Fruit fly (Drosophila melanogaster): Measurements from ENCODE around the gene Or2a.

Or2a gene

DNA sequence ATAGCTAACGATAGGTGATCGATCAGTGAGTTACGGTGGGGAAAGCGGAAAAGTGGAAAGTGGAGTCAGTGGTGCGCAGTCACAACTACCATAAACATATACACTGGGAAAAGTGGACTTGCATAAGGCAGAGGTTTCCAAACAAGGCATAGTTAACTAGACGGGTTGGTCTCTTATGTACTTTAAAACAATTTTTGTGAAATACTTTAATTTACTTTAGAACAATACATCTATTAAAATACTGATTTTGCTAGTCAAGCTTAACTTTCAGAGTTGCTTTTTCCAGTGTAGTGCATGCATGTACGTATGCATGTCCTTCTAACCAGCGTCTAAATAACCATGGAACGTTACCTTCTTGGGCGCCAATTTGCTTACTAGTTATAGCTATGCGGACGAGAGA is 26.1 kb upstream of the Or2a start (continued):
- no peak for TF ChIP-seq CG11902 (GFP tag; optimal IDR thresholded peaks at IDR 0.05)
- TF ChIP-seq topi (GFP tag; optimal IDR thresholded peaks at IDR 0.05) = no peak
- peak; percentile 45; the same call in 2 of the 3 replicates for TF ChIP-seq CG8119 (GFP tag; IDR thresholded peaks at IDR 0.05)
- TF ChIP-seq lz (GFP tag; optimal IDR thresholded peaks at IDR 0.05) = no peak
- no peak for TF ChIP-seq fd59A (GFP tag; optimal IDR thresholded peaks at IDR 0.05)
- no peak for TF ChIP-seq CG1621 (tag; optimal IDR thresholded peaks at IDR 0.05)
- peak; percentile 5 for TF ChIP-seq CG10669 (GFP tag; optimal IDR thresholded peaks at IDR 0.05)
- TF ChIP-seq CG32006 (GFP tag; optimal IDR thresholded peaks at IDR 0.05) = peak; percentile 76
- TF ChIP-seq net (GFP tag; optimal IDR thresholded peaks at IDR 0.05) = no peak
- TF ChIP-seq Eip75B (GFP tag; optimal IDR thresholded peaks at IDR 0.05) = no peak
- peak; percentile 58; the same call in 2 of the 3 replicates for TF ChIP-seq CG6163 (GFP tag; IDR thresholded peaks at IDR 0.05)
- no peak for TF ChIP-seq CG31627 (GFP tag; optimal IDR thresholded peaks at IDR 0.05)
- no peak for TF ChIP-seq CG6854 (GFP tag; optimal IDR thresholded peaks at IDR 0.05)
- peak; percentile 38 for TF ChIP-seq CG3919 (GFP tag; optimal IDR thresholded peaks at IDR 0.05)
- TF ChIP-seq Lpt (GFP tag; optimal IDR thresholded peaks at IDR 0.05) = peak; percentile 20
- peak; percentile 54; the same call in 2 of the 3 replicates for TF ChIP-seq eg (GFP tag; IDR thresholded peaks at IDR 0.05)
- no peak for TF ChIP-seq Hr38 (GFP tag; optimal IDR thresholded peaks at IDR 0.05)
- no peak for TF ChIP-seq CG16779 (tag; optimal IDR thresholded peaks at IDR 0.05)
- TF ChIP-seq OdsH (GFP tag; optimal IDR thresholded peaks at IDR 0.05) = peak; percentile 43
- TF ChIP-seq CG10631 (GFP tag; optimal IDR thresholded peaks at IDR 0.05) = peak; percentile 9
- peak; percentile 23 for TF ChIP-seq achi (GFP tag; optimal IDR thresholded peaks at IDR 0.05)
- no peak for TF ChIP-seq CG11294 (GFP tag; IDR thresholded peaks at IDR 0.05)
- no peak for TF ChIP-seq Smox (GFP tag; optimal IDR thresholded peaks at IDR 0.05)
- TF ChIP-seq Ets21C (GFP tag; optimal IDR thresholded peaks at IDR 0.05) = no peak
- TF ChIP-seq CG8632 (GFP tag; optimal IDR thresholded peaks at IDR 0.05) = no peak
- no peak for TF ChIP-seq pdm3 (GFP tag; optimal IDR thresholded peaks at IDR 0.05)
- peak; percentile 55 for TF ChIP-seq CG4318 (GFP tag; optimal IDR thresholded peaks at IDR 0.05)
- TF ChIP-seq CG15336 (GFP tag; IDR thresholded peaks at IDR 0.05) = peak; percentile 57
- TF ChIP-seq salr (GFP tag; optimal IDR thresholded peaks at IDR 0.05) = peak in 1 of 2 experiments; percentile 2
- no peak for TF ChIP-seq Blimp-1 (GFP tag; optimal IDR thresholded peaks at IDR 0.05)
- peak; percentile 6 for TF ChIP-seq CG6808 (GFP tag; optimal IDR thresholded peaks at IDR 0.05)
- TF ChIP-seq Sox102F (GFP tag; optimal IDR thresholded peaks at IDR 0.05) = no peak
- no peak for TF ChIP-seq dsx (GFP tag; optimal IDR thresholded peaks at IDR 0.05; ENCODE audit: poor library complexity, severe bottlenecking)
- TF ChIP-seq esn (GFP tag; optimal IDR thresholded peaks at IDR 0.05) = peak; percentile 15
- no peak for TF ChIP-seq dac (GFP tag; optimal IDR thresholded peaks at IDR 0.05)

dm6 chrX:2221598-2221997 is 24.4 kb upstream of the Or2a start:
- TF ChIP-seq CG9139 (GFP tag; optimal IDR thresholded peaks at IDR 0.05) = no peak
- TF ChIP-seq fkh (GFP tag; optimal IDR thresholded peaks at IDR 0.05) = no peak
- no peak for TF ChIP-seq Lpt (GFP tag; optimal IDR thresholded peaks at IDR 0.05)
- no peak for TF ChIP-seq salr (GFP tag; optimal IDR thresholded peaks at IDR 0.05)
- no peak for TF ChIP-seq Hr39 (GFP tag; optimal IDR thresholded peaks at IDR 0.05)
- TF ChIP-seq Ets21C (GFP tag; optimal IDR thresholded peaks at IDR 0.05) = no peak
- no peak for TF ChIP-seq acj6 (GFP tag; optimal IDR thresholded peaks at IDR 0.05)
- TF ChIP-seq eg (GFP tag; IDR thresholded peaks at IDR 0.05) = no peak

- TF ChIP-seq Eip78C (GFP tag) = peak; percentile 97
- peak; percentile 89 to 93 for TF ChIP-seq ss (GFP tag; optimal IDR thresholded peaks at IDR 0.05)
- TF ChIP-seq CG7368 (GFP tag; optimal IDR thresholded peaks at IDR 0.05) = peak; percentile 93
- TF ChIP-seq fd85E (GFP tag; optimal IDR thresholded peaks at IDR 0.05) = no peak
- TF ChIP-seq CG9139 (GFP tag; optimal IDR thresholded peaks at IDR 0.05) = peak; percentile 75
- TF ChIP-seq OdsH (GFP tag; optimal IDR thresholded peaks at IDR 0.05) = no peak
- TF ChIP-seq CG31627 (GFP tag; optimal IDR thresholded peaks at IDR 0.05) = peak; percentile 74
- TF ChIP-seq Sox15 (GFP tag; optimal IDR thresholded peaks at IDR 0.05) = peak; percentile 67
- peak; percentile 82 for TF ChIP-seq Sox14 (GFP tag; optimal IDR thresholded peaks at IDR 0.05)
- peak; percentile 93 for TF ChIP-seq CG10669 (GFP tag; optimal IDR thresholded peaks at IDR 0.05)
- peak; percentile 73 for TF ChIP-seq CG34406 (GFP tag; optimal IDR thresholded peaks at IDR 0.05)
- peak; percentile 92 for TF ChIP-seq Met (GFP tag; optimal IDR thresholded peaks at IDR 0.05)
- TF ChIP-seq Gug (GFP tag; IDR thresholded peaks at IDR 0.05) = peak; percentile 82
- peak; percentile 79 for TF ChIP-seq CG11902 (GFP tag; optimal IDR thresholded peaks at IDR 0.05)
- TF ChIP-seq CG8119 (GFP tag; IDR thresholded peaks at IDR 0.05) = peak; percentile 84
- peak; percentile 94 for TF ChIP-seq Eip75B (GFP tag; optimal IDR thresholded peaks at IDR 0.05)
- TF ChIP-seq Ets21C (GFP tag; optimal IDR thresholded peaks at IDR 0.05) = peak; percentile 68
- no peak for TF ChIP-seq CG10631 (GFP tag; optimal IDR thresholded peaks at IDR 0.05)
Measured at dm6 chrX:2222181-2222790, 23.7 kb upstream of the Or2a start, which contains the start of gene Vinc. Gene Vinc (minus strand): TSS chrX:2222567.

Measured in whole organism, prepupa.